Worm (Caenorhabditis elegans): Measurements from ENCODE around the gene algn-1.

algn-1 gene

ce11 chrIII:6476380-6476779, 16.5 kb downstream of the algn-1 start:
- TF ChIP-seq spr-3 (GFP tag; optimal IDR thresholded peaks at IDR 0.05), result no peak
- TF ChIP-seq Y48G9A.11 (GFP tag; IDR thresholded peaks at IDR 0.05), result no peak
- TF ChIP-seq nhr-6 (tag; optimal IDR thresholded peaks at IDR 0.05), result no peak
- no peak for TF ChIP-seq hlh-30 (tag; optimal IDR thresholded peaks at IDR 0.05; ENCODE audit: insufficient read depth)
- TF ChIP-seq nhr-25 (tag; optimal IDR thresholded peaks at IDR 0.05; ENCODE audit: borderline replicate concordance, insufficient read depth), result no peak
- no peak for TF ChIP-seq T26A8.4 (GFP tag; IDR thresholded peaks at IDR 0.05)
- no peak for TF ChIP-seq sdz-12 (GFP tag; optimal IDR thresholded peaks at IDR 0.05)
- TF ChIP-seq nhr-237 (tag; optimal IDR thresholded peaks at IDR 0.05), result no peak
- no peak for TF ChIP-seq zfp-3 (GFP tag; conservative IDR thresholded peaks at IDR 0.05)

ce11 chrIII:6478256-6479004, 18.5 kb downstream of the algn-1 start, which contains the start of gene zip-8:
Gene zip-8 (plus strand): TSS chrIII:6478955.
- no peak for TF ChIP-seq skn-1 (tag; optimal IDR thresholded peaks at IDR 0.05)
- TF ChIP-seq lin-13 (GFP tag; optimal IDR thresholded peaks at IDR 0.05), result no peak
- TF ChIP-seq aha-1 (tag), result peak; percentile 71
- TF ChIP-seq aly-2 (tag; optimal IDR thresholded peaks at IDR 0.05), result no peak
- TF ChIP-seq ceh-44 (GFP tag; IDR thresholded peaks at IDR 0.05), result no peak
- no peak for TF ChIP-seq pqm-1 (tag; optimal IDR thresholded peaks at IDR 0.05)
- TF ChIP-seq set-16 (GFP tag; IDR thresholded peaks at IDR 0.05), result peak; percentile 66
- no peak for TF ChIP-seq sdz-12 (GFP tag; optimal IDR thresholded peaks at IDR 0.05)
- no peak for TF ChIP-seq F10B5.3 (tag; optimal IDR thresholded peaks at IDR 0.05)

- no peak for TF ChIP-seq ceh-82 (tag; optimal IDR thresholded peaks at IDR 0.05)
- no peak for TF ChIP-seq ztf-11 (tag; optimal IDR thresholded peaks at IDR 0.05)
- TF ChIP-seq ZK546.5 (tag; optimal IDR thresholded peaks at IDR 0.05), result no peak
- TF ChIP-seq F26F4.8 (GFP tag; conservative IDR thresholded peaks at IDR 0.05), result no peak
- peak; percentile 93 for TF ChIP-seq aha-1 (tag)
These were observed 19.5 kb downstream of the algn-1 start for ce11 chrIII:6479439-6479838.

ce11 chrIII:6482918-6483317, 23.0 kb downstream of the algn-1 start, which contains the start of gene chtb-2:
Gene chtb-2 (plus strand): TSS chrIII:6483218.
- TF ChIP-seq F37D6.2 (tag; optimal IDR thresholded peaks at IDR 0.05), result no peak

ce11 chrIII:6488916-6489315, 29.0 kb downstream of the algn-1 start:
- TF ChIP-seq nhr-6 (tag; optimal IDR thresholded peaks at IDR 0.05), result no peak
- no peak for TF ChIP-seq D1046.2 (GFP tag; IDR thresholded peaks at IDR 0.05)
- peak; percentile 24 for TF ChIP-seq rbr-2 (tag; optimal IDR thresholded peaks at IDR 0.05)
- TF ChIP-seq dpl-1 (GFP tag; optimal IDR thresholded peaks at IDR 0.05), result peak; percentile 63

DNA sequence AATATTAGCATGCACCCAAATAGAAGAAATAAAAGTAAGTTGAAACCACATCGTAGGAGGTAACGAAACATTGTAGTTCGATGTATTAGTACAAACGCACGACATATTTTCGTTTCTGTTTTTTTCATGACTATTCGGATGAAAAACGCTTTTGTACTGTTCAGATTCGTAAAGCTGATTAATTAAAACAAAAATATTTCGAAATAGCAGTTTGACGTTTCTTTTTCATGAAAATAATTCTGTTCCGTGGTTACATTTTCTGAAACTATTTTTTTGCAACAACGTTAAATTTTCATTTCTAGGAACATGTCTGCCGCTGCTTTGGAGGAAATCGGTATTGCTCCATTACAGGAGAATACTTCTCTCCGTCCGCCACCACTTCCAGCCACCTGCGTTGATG, 29.6 kb downstream of the algn-1 start, which contains the start of gene rpt-3:
Gene rpt-3 (plus strand): TSS at position 301 of the 400 bp plus-strand sequence.
- TF ChIP-seq pha-4 (GFP tag; IDR thresholded peaks at IDR 0.05) (peak; percentile 29; the same call in 1 of the 2 replicates), pha-4 (tag; optimal IDR thresholded peaks at IDR 0.05) (no peak), pqm-1 (tag; optimal IDR thresholded peaks at IDR 0.05) (no peak), Y48G9A.11 (GFP tag; IDR thresholded peaks at IDR 0.05) (0 out of 2 replicates have a peak, but pooled peaks have one; percentile 11)

DNA sequence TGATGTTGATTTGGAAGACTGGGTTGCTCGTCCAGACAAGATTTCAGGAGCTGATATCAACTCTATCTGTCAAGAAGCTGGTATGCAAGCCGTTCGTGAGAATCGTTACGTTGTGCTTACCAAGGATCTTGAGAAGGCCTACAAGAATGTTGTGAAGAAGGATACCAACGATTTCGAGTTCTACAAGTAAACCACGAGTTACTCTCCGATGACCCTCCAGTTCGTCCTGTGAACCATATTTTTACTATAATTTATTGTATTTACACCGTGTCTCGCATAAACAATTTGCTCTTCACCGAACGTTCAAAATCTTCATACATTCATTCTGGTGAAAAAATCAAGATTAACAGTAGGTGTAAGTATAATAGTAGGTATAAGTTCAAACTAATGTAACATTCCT, 31.1 kb downstream of the algn-1 start:
- TF ChIP-seq php-3 (GFP tag; IDR thresholded peaks at IDR 0.05) (no peak), unc-62 (GFP tag; optimal IDR thresholded peaks at IDR 0.05 in 1 of 2) (peak in 1 of 2 experiments; percentile 90), unc-62 (tag; optimal IDR thresholded peaks at IDR 0.05) (no peak), ceh-62 (tag; optimal IDR thresholded peaks at IDR 0.05) (no peak)
